Fruit fly (Drosophila melanogaster): ENCODE results near the gene Ggt-1.

Ggt-1 gene

DNA sequence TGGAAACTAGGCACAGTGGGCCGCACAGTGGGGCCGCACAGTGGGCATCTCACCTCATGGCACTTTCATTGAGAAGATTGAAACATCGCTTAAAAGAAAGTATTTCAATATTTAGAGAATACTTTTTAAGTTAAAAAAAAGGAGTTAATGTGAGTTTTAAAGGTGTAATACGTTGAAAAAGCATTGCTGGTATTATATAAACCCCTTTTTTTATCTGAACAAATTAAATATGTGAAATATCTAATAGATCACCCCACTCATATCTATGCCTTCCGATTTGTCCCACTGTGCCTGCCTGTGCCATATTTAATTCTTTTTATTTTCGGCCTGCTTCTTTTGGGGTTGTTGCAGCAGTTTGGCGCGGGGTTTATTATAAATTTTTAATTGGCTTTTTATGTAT is 21.0 kb upstream of the Ggt-1 start (continued):
- TF ChIP-seq zen2 (GFP tag; IDR thresholded peaks at IDR 0.05; ENCODE audit: partially characterized antibody) (no peak), CG3407 (GFP tag; optimal IDR thresholded peaks at IDR 0.05) (peak; percentile 44), CG11247 (GFP tag; IDR thresholded peaks at IDR 0.05) (no peak), nmo (GFP tag; optimal IDR thresholded peaks at IDR 0.05) (peak; percentile 44), hth (optimal IDR thresholded peaks at IDR 0.05) (no peak), cg (GFP tag; optimal IDR thresholded peaks at IDR 0.05) (no peak), CG12942 (GFP tag; optimal IDR thresholded peaks at IDR 0.05) (no peak), gro (GFP tag; optimal IDR thresholded peaks at IDR 0.05) (no peak), caup (GFP tag; optimal IDR thresholded peaks at IDR 0.05; ENCODE audit: severe bottlenecking) (no peak), abd-A (tag; optimal IDR thresholded peaks at IDR 0.05) (no peak), CG13424 (tag; optimal IDR thresholded peaks at IDR 0.05) (peak; percentile 14), Oaz (GFP tag; IDR thresholded peaks at IDR 0.05) (no peak), CG8765 (GFP tag; IDR thresholded peaks at IDR 0.05) (no peak), mirr (GFP tag; optimal IDR thresholded peaks at IDR 0.05) (no peak), B-H2 (GFP tag; optimal IDR thresholded peaks at IDR 0.05) (no peak), CG13287 (GFP tag; IDR thresholded peaks at IDR 0.05; ENCODE audit: partially characterized antibody) (no peak), onecut (GFP tag; IDR thresholded peaks at IDR 0.05) (no peak; the same call in 1 of the 2 replicates), maf-S (GFP tag; optimal IDR thresholded peaks at IDR 0.05) (no peak), Dp (GFP tag; optimal IDR thresholded peaks at IDR 0.05) (no peak), CG30403 (GFP tag; optimal IDR thresholded peaks at IDR 0.05) (peak; percentile 14), CG10209 (GFP tag; optimal IDR thresholded peaks at IDR 0.05) (no peak), GATAe (GFP tag; conservative IDR thresholded peaks at IDR 0.05) (no peak), prd (optimal IDR thresholded peaks at IDR 0.05) (no peak), prd (GFP tag; IDR thresholded peaks at IDR 0.05) (peak; percentile 27; the same call in 1 of the 3 replicates), CG12659 (GFP tag; optimal IDR thresholded peaks at IDR 0.05) (peak; percentile 0), CG7745 (tag; optimal IDR thresholded peaks at IDR 0.05) (no peak), stwl (tag; optimal IDR thresholded peaks at IDR 0.05) (no peak), sd (tag; optimal IDR thresholded peaks at IDR 0.05) (no peak), Ravus (GFP tag; IDR thresholded peaks at IDR 0.05) (no peak), CG12299 (tag; optimal IDR thresholded peaks at IDR 0.05) (no peak), peb (GFP tag; IDR thresholded peaks at IDR 0.05) (no peak), Ets65A (GFP tag) (peak; percentile 93), pb (GFP tag; optimal IDR thresholded peaks at IDR 0.05) (peak; percentile 24), MTF-1 (GFP tag; optimal IDR thresholded peaks at IDR 0.05; ENCODE audit: borderline replicate concordance) (no peak), Xbp1 (GFP tag; optimal IDR thresholded peaks at IDR 0.05) (peak; percentile 41), CG10366 (GFP tag; IDR thresholded peaks at IDR 0.05) (no peak), pzg (GFP tag; optimal IDR thresholded peaks at IDR 0.05) (no peak), lilli (GFP tag; optimal IDR thresholded peaks at IDR 0.05) (no peak), CG17802 (tag; optimal IDR thresholded peaks at IDR 0.05) (no peak), Gug (GFP tag; IDR thresholded peaks at IDR 0.05) (no peak; the same call in 3 of the 4 replicates), Dad (GFP tag; optimal IDR thresholded peaks at IDR 0.05) (peak; percentile 3), CG12744 (GFP tag; optimal IDR thresholded peaks at IDR 0.05) (no peak), so (GFP tag; IDR thresholded peaks at IDR 0.05) (no peak), Meics (GFP tag; optimal IDR thresholded peaks at IDR 0.05) (no peak), Dip3 (GFP tag; optimal IDR thresholded peaks at IDR 0.05) (no peak), CG12219 (GFP tag; optimal IDR thresholded peaks at IDR 0.05) (no peak), seq (GFP tag; IDR thresholded peaks at IDR 0.05) (no peak), CG12769 (tag; optimal IDR thresholded peaks at IDR 0.05) (no peak), CG9215 (GFP tag; IDR thresholded peaks at IDR 0.05) (no peak), CG12071 (GFP tag; optimal IDR thresholded peaks at IDR 0.05) (no peak), CG18619 (GFP tag; optimal IDR thresholded peaks at IDR 0.05) (peak; percentile 7), Mrtf (GFP tag; IDR thresholded peaks at IDR 0.05) (no peak)

Measured in whole organism, embryonic.